Worm (Caenorhabditis elegans) whole organism, L4 larva: ENCODE measurements around the gene cut-2.

Source experiments
- D1046.2 ChIP-seq: fragments of 200-800 bp; sonication (Bioruptor generic); IDR thresholded peaks from 2 replicates; pipeline ENCODE4 v1.3.6; 2022; ENCODE audit warnings: missing genetic modification characterization, missing compliant biosample characterization
- F44E2.7 ChIP-seq: fragments of 200-800 bp; sonication (Bioruptor generic); IDR thresholded peaks from 2 replicates; pipeline ENCODE4 v2.1.2; 2022; ENCODE audit warnings: missing genetic modification characterization, missing compliant biosample characterization
- T20F7.1 ChIP-seq: fragments of 200-800 bp; sonication (Bioruptor generic); optimal IDR thresholded peaks from 2 replicates; lab custom pipeline; 2018; ENCODE audit warnings: mild to moderate bottlenecking, missing genetic modification characterization, missing compliant biosample characterization
- T26A8.4 ChIP-seq: fragments of 200-800 bp; sonication (Bioruptor generic); IDR thresholded peaks from 2 replicates; pipeline ENCODE4 v1.3.6; 2022; ENCODE audit warnings: missing genetic modification characterization, missing compliant biosample characterization
- Y75B8A.6 ChIP-seq: fragments of 200-800 bp; sonication (Bioruptor generic); IDR thresholded peaks from 2 replicates; pipeline ENCODE4 v1.3.6; 2022; ENCODE audit warnings: missing genetic modification reagents, missing genetic modification characterization, missing compliant biosample characterization
- ZK337.2 ChIP-seq: fragments of 200-800 bp; sonication (Bioruptor generic); IDR thresholded peaks from 2 replicates; pipeline ENCODE4 v1.3.6; 2022; ENCODE audit warnings: missing genetic modification reagents, missing genetic modification characterization, missing compliant biosample characterization
- ZK546.5 ChIP-seq, 2 experiments: sonication (generic microtip); optimal IDR thresholded peaks; 2 replicates each; lab custom pipeline; 2017; ENCODE audit warnings: missing biosample characterization in 2 of 2, missing genetic modification characterization in 2 of 2
- aha-1 ChIP-seq: fragments of 150-350 bp; peaks from one replicate; lab custom pipeline; 2014; ENCODE audit warnings: missing biosample characterization, missing genetic modification characterization
- aly-2 ChIP-seq: sonication (generic microtip); optimal IDR thresholded peaks from 2 replicates; lab custom pipeline; 2018; ENCODE audit warnings: missing biosample characterization, missing genetic modification characterization
- ama-1 ChIP-seq: fragments of 150-350 bp; optimal IDR thresholded peaks from 2 replicates; lab custom pipeline; 2014; ENCODE audit warnings: inconsistent platforms, mixed read lengths
- attf-4 ChIP-seq: sonication (generic microtip); optimal IDR thresholded peaks from 3 replicates; lab custom pipeline; 2017; ENCODE audit warnings: missing biosample characterization, missing genetic modification characterization
- ceh-20 ChIP-seq: fragments of 200-800 bp; sonication (Bioruptor generic); IDR thresholded peaks from 2 replicates; pipeline ENCODE4 v1.3.6; 2022; ENCODE audit warnings: missing genetic modification reagents, missing genetic modification characterization, missing compliant biosample characterization
- ceh-28 ChIP-seq: fragments of 150-350 bp; optimal IDR thresholded peaks from 2 replicates; lab custom pipeline; 2014; ENCODE audit warnings: missing biosample characterization, missing genetic modification reagents, missing genetic modification characterization
- ceh-62 ChIP-seq: sonication (generic microtip); optimal IDR thresholded peaks from 2 replicates; lab custom pipeline; 2017; ENCODE audit warnings: missing biosample characterization, missing genetic modification characterization
- ces-1 ChIP-seq: fragments of 150-350 bp; sonication (generic microtip); optimal IDR thresholded peaks from 4 replicates; lab custom pipeline; 2014; ENCODE audit warnings: missing biosample characterization, missing genetic modification reagents, missing genetic modification characterization
- cey-2 ChIP-seq: sonication (generic microtip); optimal IDR thresholded peaks from 3 replicates; lab custom pipeline; 2017; ENCODE audit warnings: missing genetic modification characterization, mild to moderate bottlenecking, missing compliant biosample characterization, antibody characterized with exemption, borderline replicate concordance; ENCODE audit not compliant: insufficient read depth
- dmd-8 ChIP-seq: fragments of 200-800 bp; sonication (Bioruptor generic); IDR thresholded peaks from 2 replicates; pipeline ENCODE4 v1.3.6; 2022; ENCODE audit warnings: missing genetic modification characterization, missing compliant biosample characterization
- dmd-9 ChIP-seq: fragments of 200-800 bp; sonication (Bioruptor generic); IDR thresholded peaks from 2 replicates; pipeline ENCODE4 v1.3.6; 2022; ENCODE audit warnings: missing genetic modification reagents, missing genetic modification characterization, missing compliant biosample characterization
- hif-1 ChIP-seq, 2 experiments: sonication (generic microtip); optimal IDR thresholded peaks; 2 replicates each; lab custom pipeline; 2016 to 2017; ENCODE audit warnings: missing compliant biosample characterization in 2 of 2, missing genetic modification characterization in 2 of 2, missing genetic modification reagents in 2 of 2, missing genotype in 2 of 2, mild to moderate bottlenecking in 1 of 2
- hlh-30 ChIP-seq: sonication (generic microtip); optimal IDR thresholded peaks from 2 replicates; lab custom pipeline; 2017; ENCODE audit warnings: antibody characterized with exemption, mild to moderate bottlenecking, missing genetic modification characterization, missing compliant biosample characterization; ENCODE audit not compliant: insufficient read depth
- lim-7 ChIP-seq: fragments of 200-800 bp; sonication (Bioruptor generic); IDR thresholded peaks from 2 replicates; pipeline ENCODE4 v1.3.6; 2022; ENCODE audit warnings: missing genetic modification characterization, missing compliant biosample characterization
- lin-1 ChIP-seq: fragments of 200-800 bp; sonication (Bioruptor generic); IDR thresholded peaks from 2 replicates; pipeline ENCODE4 v1.3.6; 2022; ENCODE audit warnings: missing genetic modification reagents, missing genetic modification characterization, missing compliant biosample characterization
- lin-29 ChIP-seq: fragments of 200-800 bp; sonication (Bioruptor generic); IDR thresholded peaks from 2 replicates; pipeline ENCODE4 v1.3.6; 2022; ENCODE audit warnings: missing genetic modification reagents, missing genetic modification characterization, missing compliant biosample characterization
- lin-39 ChIP-seq: fragments of 150-350 bp; optimal IDR thresholded peaks from 2 replicates; lab custom pipeline; 2014; ENCODE audit warnings: missing biosample characterization, missing genetic modification reagents, missing genetic modification characterization
- mdl-1 ChIP-seq, 2 experiments: fragments of 150-350 bp in 1 of 2; sonication (generic microtip) in 1 of 2; optimal IDR thresholded peaks; 2 replicates each; lab custom pipeline; 2014 to 2017; ENCODE audit warnings: missing biosample characterization in 2 of 2, missing genetic modification characterization in 2 of 2
- mep-1 ChIP-seq: fragments of 150-350 bp; sonication (generic microtip); optimal IDR thresholded peaks from 3 replicates; lab custom pipeline; 2014; ENCODE audit warnings: missing biosample characterization, missing genetic modification characterization
- mxl-2 ChIP-seq: fragments of 200-800 bp; sonication (Bioruptor generic); conservative IDR thresholded peaks from 2 replicates; pipeline ENCODE4 v1.3.6; 2022; ENCODE audit warnings: missing genetic modification reagents, missing genetic modification characterization, missing compliant biosample characterization
- nhr-25 ChIP-seq: sonication (generic microtip); optimal IDR thresholded peaks from 2 replicates; lab custom pipeline; 2017; ENCODE audit warnings: missing genetic modification characterization, mild to moderate bottlenecking, missing compliant biosample characterization, antibody characterized with exemption, moderate library complexity, borderline replicate concordance; ENCODE audit not compliant: insufficient read depth
- nhr-42 ChIP-seq: fragments of 200-800 bp; sonication (Bioruptor generic); IDR thresholded peaks from 2 replicates; pipeline ENCODE4 v1.3.6; 2022; ENCODE audit warnings: missing genetic modification characterization, missing compliant biosample characterization
- nhr-48 ChIP-seq: sonication (generic microtip); optimal IDR thresholded peaks from 2 replicates; lab custom pipeline; 2016; ENCODE audit warnings: mild to moderate bottlenecking, missing genetic modification characterization, missing compliant biosample characterization
- nhr-6 ChIP-seq: fragments of 150-350 bp; optimal IDR thresholded peaks from 2 replicates; lab custom pipeline; 2014; ENCODE audit warnings: missing biosample characterization, missing genetic modification characterization
- pqm-1 ChIP-seq: sonication (generic microtip); optimal IDR thresholded peaks from 2 replicates; lab custom pipeline; 2017; ENCODE audit warnings: missing biosample characterization, missing genetic modification characterization
- rbr-2 ChIP-seq: sonication (generic microtip); optimal IDR thresholded peaks from 2 replicates; lab custom pipeline; 2016; ENCODE audit warnings: missing genotype, missing genetic modification characterization, missing compliant biosample characterization
- sdz-12 ChIP-seq: fragments of 200-800 bp; sonication (Bioruptor generic); optimal IDR thresholded peaks from 2 replicates; lab custom pipeline; 2018; ENCODE audit warnings: mild to moderate bottlenecking, missing genetic modification characterization, missing compliant biosample characterization
- skn-1 ChIP-seq: fragments of 150-350 bp; optimal IDR thresholded peaks from 2 replicates; lab custom pipeline; 2014; ENCODE audit warnings: missing biosample characterization, missing genetic modification characterization
- snpc-4 ChIP-seq: fragments of 150-350 bp; optimal IDR thresholded peaks from 2 replicates; lab custom pipeline; 2014; ENCODE audit warnings: missing biosample characterization, missing genetic modification characterization
- spr-3 ChIP-seq: fragments of 200-800 bp; sonication (Bioruptor generic); optimal IDR thresholded peaks from 2 replicates; lab custom pipeline; 2018; ENCODE audit warnings: mild to moderate bottlenecking, missing genetic modification characterization, missing compliant biosample characterization
- unc-130 ChIP-seq: sonication (generic microtip); optimal IDR thresholded peaks from 2 replicates; lab custom pipeline; 2016; ENCODE audit warnings: missing genetic modification reagents, missing genetic modification characterization, missing compliant biosample characterization
- vab-7 ChIP-seq: fragments of 200-800 bp; sonication (Bioruptor generic); IDR thresholded peaks from 2 replicates; pipeline ENCODE4 v1.3.6; 2022; ENCODE audit warnings: missing genetic modification reagents, missing genetic modification characterization, missing compliant biosample characterization
- zag-1 ChIP-seq: fragments of 150-350 bp; optimal IDR thresholded peaks from 2 replicates; lab custom pipeline; 2014; ENCODE audit warnings: missing biosample characterization, missing genetic modification characterization
- zip-11 ChIP-seq: fragments of 200-800 bp; sonication (Bioruptor generic); IDR thresholded peaks from 2 replicates; pipeline ENCODE4 v1.3.6; 2022; ENCODE audit warnings: missing genetic modification characterization, missing compliant biosample characterization
- zip-2 ChIP-seq: fragments of 150-350 bp; optimal IDR thresholded peaks from 2 replicates; lab custom pipeline; 2014; ENCODE audit warnings: missing biosample characterization, missing genetic modification characterization

cut-2 gene

DNA sequence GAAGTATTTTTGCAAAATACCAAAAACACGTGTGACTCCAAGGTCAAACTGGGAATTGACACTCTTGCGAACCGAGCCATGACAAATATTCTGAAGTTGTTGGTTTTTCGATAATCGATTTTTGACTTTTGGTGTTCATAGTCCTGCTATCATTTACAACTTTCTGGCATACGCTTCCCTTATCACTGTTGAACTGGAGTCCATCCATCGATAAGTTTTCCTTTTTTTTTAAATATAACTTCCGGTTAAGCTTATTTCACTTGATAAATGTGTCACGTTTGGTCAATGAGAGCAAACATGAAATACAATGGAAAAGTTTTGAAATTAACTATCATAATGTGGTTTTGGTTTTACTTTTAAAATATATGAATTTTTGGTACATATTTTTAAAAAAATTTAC, 6.9 kb downstream of the cut-2 start (continued):
- TF ChIP-seq lin-39 (tag; lab: Kevin White, UChicago) = no peak
- TF ChIP-seq ceh-28 = no peak
- TF ChIP-seq unc-130 (GFP tag; lab: Kevin White, UChicago) = no peak
- no peak for TF ChIP-seq spr-3 (GFP tag; lab: Kevin White, UChicago)
- no peak for TF ChIP-seq snpc-4
- no peak for TF ChIP-seq F44E2.7 (GFP tag; lab: Robert Waterston, UW)
- no peak for TF ChIP-seq lim-7 (GFP tag; lab: Robert Waterston, UW)
- no peak for TF ChIP-seq ZK337.2 (GFP tag; lab: Robert Waterston, UW)
- TF ChIP-seq mdl-1 (tag; optimal IDR thresholded peaks at IDR 0.05; lab: Kevin White, UChicago) = no peak
- no peak for TF ChIP-seq lin-29 (GFP tag; lab: Robert Waterston, UW)
- TF ChIP-seq mep-1 (tag; lab: Kevin White, UChicago) = no peak
- TF ChIP-seq nhr-42 (GFP tag; lab: Robert Waterston, UW) = no peak
- TF ChIP-seq mxl-2 (GFP tag; lab: Robert Waterston, UW) = no peak
- no peak for TF ChIP-seq zip-11
- no peak for TF ChIP-seq sdz-12 (GFP tag; lab: Kevin White, UChicago)
- TF ChIP-seq zag-1 (tag; lab: Kevin White, UChicago) = no peak
- TF ChIP-seq aly-2 (tag; lab: Kevin White, UChicago) = no peak
- TF ChIP-seq dmd-9 = no peak
- peak; percentile 16 for TF ChIP-seq T20F7.1
- no peak for TF ChIP-seq ama-1
- TF ChIP-seq nhr-48 (tag; lab: Kevin White, UChicago) = no peak

DNA sequence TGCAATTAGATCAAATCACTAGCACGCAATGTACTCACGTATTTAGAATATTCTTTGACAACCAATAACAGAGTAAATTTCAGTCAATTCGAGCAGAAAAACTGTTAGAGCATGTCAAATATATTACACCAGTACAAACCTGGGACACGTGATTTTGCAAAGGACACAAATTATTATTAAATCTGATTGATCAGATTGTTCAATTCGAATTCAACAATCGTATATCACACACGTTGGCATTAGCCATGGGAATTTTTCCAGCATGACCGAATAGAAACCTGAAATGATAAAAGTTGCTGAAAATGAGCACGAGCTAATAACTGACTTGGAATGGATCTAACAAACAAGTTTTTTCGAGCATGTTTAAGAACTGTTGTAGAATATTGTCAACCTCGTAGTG, 8.3 kb downstream of the cut-2 start, which contains the start of gene srv-9:
Gene srv-9, minus strand, starts transcription at position 101 of the 400 bp plus-strand sequence.
- TF ChIP-seq ceh-20 (GFP tag; lab: Robert Waterston, UW) (no peak), ZK546.5 (tag; optimal IDR thresholded peaks at IDR 0.05; lab: Kevin White, UChicago) (no peak), aha-1 (tag; lab: Kevin White, UChicago) (peak; percentile 44), skn-1 (no peak), cey-2 (tag; lab: Kevin White, UChicago) (no peak), D1046.2 (GFP tag; lab: Robert Waterston, UW) (no peak)
- TF ChIP-seq, all 104 proteins: peak for 1

- no peak for TF ChIP-seq nhr-25 (tag; lab: Kevin White, UChicago)
- TF ChIP-seq hlh-30 = no peak
- no peak for TF ChIP-seq T26A8.4 (GFP tag; lab: Robert Waterston, UW)
- no peak for TF ChIP-seq ama-1
- no peak for TF ChIP-seq T20F7.1
- TF ChIP-seq zip-2 (tag; lab: Kevin White, UChicago) = no peak
- no peak for TF ChIP-seq ceh-62 (tag; lab: Kevin White, UChicago)
- TF ChIP-seq lin-1 (GFP tag; lab: Robert Waterston, UW) = no peak
- no peak for TF ChIP-seq hif-1 (tag; optimal IDR thresholded peaks at IDR 0.05; lab: Kevin White, UChicago)
- no peak for TF ChIP-seq ces-1
- no peak for TF ChIP-seq pqm-1
- no peak for TF ChIP-seq nhr-42 (GFP tag; lab: Robert Waterston, UW)
- TF ChIP-seq vab-7 (GFP tag; lab: Robert Waterston, UW) = no peak
- no peak for TF ChIP-seq rbr-2 (tag; lab: Kevin White, UChicago)
- TF ChIP-seq attf-4 (tag; lab: Kevin White, UChicago) = no peak
- no peak for TF ChIP-seq Y75B8A.6 (GFP tag; lab: Robert Waterston, UW)
- TF ChIP-seq dmd-8 = no peak
- TF ChIP-seq nhr-6 (tag; lab: Kevin White, UChicago) = no peak
These were observed 8.9 kb downstream of the cut-2 start, which contains the start of gene srv-10 for ce11 chrV:13423608-13424007. srv-10 (plus strand) TSS chrV:13423908.
